Fruit fly (Drosophila melanogaster): ENCODE results near the gene Arts.

Arts gene

DNA sequence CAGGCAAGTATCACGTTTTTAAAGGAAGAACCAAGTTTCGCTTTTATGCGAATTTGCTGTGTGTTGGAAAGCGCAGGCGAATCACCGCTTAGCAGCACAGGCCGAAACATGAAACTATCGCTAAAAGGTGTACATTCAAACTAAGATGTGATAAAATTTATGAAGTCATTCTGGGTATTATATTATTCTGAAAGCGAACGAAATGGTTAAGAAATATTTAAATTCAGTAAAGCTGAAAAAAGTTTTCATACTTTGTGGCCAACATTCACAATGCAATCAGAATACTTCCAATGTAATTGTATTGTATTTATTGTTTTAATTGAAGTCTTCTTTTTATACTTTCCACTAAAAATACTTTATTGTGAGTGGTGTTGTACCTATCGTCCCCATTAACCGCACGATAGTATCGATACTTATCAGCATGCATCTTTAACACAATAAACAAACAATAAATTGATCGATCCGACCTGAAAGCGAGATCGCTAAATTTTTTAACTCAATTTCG, 21.4 kb upstream of the Arts start, which contains the start of gene Smn:
Gene Smn (minus strand): TSS at position 347 of the 505 bp plus-strand sequence.
- TF ChIP-seq Hr96 (GFP tag; optimal IDR thresholded peaks at IDR 0.05) (no peak), cnc (optimal IDR thresholded peaks at IDR 0.05) (no peak), cic (GFP tag; optimal IDR thresholded peaks at IDR 0.05) (no peak), CG5204 (GFP tag; optimal IDR thresholded peaks at IDR 0.05) (no peak), CG12768 (GFP tag; optimal IDR thresholded peaks at IDR 0.05) (peak; percentile 28), pad (GFP tag; optimal IDR thresholded peaks at IDR 0.05) (peak; percentile 69), CG14711 (tag; optimal IDR thresholded peaks at IDR 0.05) (peak; percentile 47), Clk (GFP tag; optimal IDR thresholded peaks at IDR 0.05) (peak; percentile 4), CG7045 (GFP tag; optimal IDR thresholded peaks at IDR 0.05) (no peak), toe (GFP tag; optimal IDR thresholded peaks at IDR 0.05) (no peak), bab1 (GFP tag; optimal IDR thresholded peaks at IDR 0.05) (peak; percentile 68), CG1620 (GFP tag; optimal IDR thresholded peaks at IDR 0.05) (peak; percentile 56), Crg-1 (GFP tag; optimal IDR thresholded peaks at IDR 0.05) (peak; percentile 82), tj (GFP tag; optimal IDR thresholded peaks at IDR 0.05) (peak; percentile 28), CG7101 (tag; optimal IDR thresholded peaks at IDR 0.05) (peak; percentile 64), kay (GFP tag; ENCODE audit: borderline replicate concordance) (no peak), Mnt (GFP tag; optimal IDR thresholded peaks at IDR 0.05) (peak; percentile 49), CG33017 (tag; optimal IDR thresholded peaks at IDR 0.05) (peak; percentile 54), ovo (GFP tag; optimal IDR thresholded peaks at IDR 0.05) (peak; percentile 34), CG11617 (GFP tag; optimal IDR thresholded peaks at IDR 0.05) (peak; percentile 63)

DNA sequence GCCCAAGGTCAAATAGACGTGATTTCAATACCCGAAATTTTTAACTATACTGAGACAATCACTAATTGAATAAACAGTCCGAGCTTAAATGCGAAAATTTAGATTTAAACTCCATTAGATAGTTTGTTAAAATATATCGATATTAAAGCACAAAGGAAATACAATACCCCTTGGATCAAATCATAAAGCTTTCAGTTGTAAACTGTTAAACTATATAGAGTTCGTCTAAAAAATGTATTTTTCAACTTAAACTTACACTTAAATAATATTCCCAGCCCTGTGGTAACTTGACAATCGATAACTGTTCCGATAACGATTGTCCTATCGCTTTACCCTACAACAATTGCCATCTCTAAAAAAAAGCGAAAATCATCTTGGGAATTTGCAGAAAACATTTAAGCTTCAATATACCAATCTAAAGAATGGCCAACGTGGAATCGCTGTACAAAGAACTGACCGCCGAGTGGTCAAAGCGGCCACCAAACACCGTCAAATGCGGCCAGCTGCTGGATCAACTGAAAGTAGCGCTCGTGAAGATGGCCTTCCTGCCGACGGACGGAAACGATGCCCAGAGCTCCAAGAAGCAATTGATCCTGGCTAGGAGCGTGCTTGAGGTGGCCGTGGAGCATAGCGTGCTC, 19.9 kb upstream of the Arts start, which contains the start of gene Rpn12:
Gene Rpn12 (plus strand): TSS at position 351 of the 638 bp plus-strand sequence.
- TF ChIP-seq CG5204 (GFP tag; optimal IDR thresholded peaks at IDR 0.05) (no peak), CG7045 (GFP tag; optimal IDR thresholded peaks at IDR 0.05) (peak; percentile 41), ovo (GFP tag; optimal IDR thresholded peaks at IDR 0.05) (no peak), tj (GFP tag; optimal IDR thresholded peaks at IDR 0.05) (peak; percentile 33), CG7101 (tag; optimal IDR thresholded peaks at IDR 0.05) (peak; percentile 62), cnc (optimal IDR thresholded peaks at IDR 0.05) (peak in 1 of 2 experiments; percentile 35), CG33017 (tag; optimal IDR thresholded peaks at IDR 0.05) (peak; percentile 63), CG14711 (tag; optimal IDR thresholded peaks at IDR 0.05) (peak; percentile 49), cic (GFP tag; optimal IDR thresholded peaks at IDR 0.05) (no peak), pad (GFP tag; optimal IDR thresholded peaks at IDR 0.05) (peak; percentile 20), CG12768 (GFP tag; optimal IDR thresholded peaks at IDR 0.05) (peak; percentile 2), bab1 (GFP tag; optimal IDR thresholded peaks at IDR 0.05) (peak; percentile 61), Hr96 (GFP tag; optimal IDR thresholded peaks at IDR 0.05) (no peak), Crg-1 (GFP tag; optimal IDR thresholded peaks at IDR 0.05) (peak; percentile 16), Clk (GFP tag; optimal IDR thresholded peaks at IDR 0.05) (no peak), kay (GFP tag; ENCODE audit: borderline replicate concordance) (no peak), CG1620 (GFP tag; optimal IDR thresholded peaks at IDR 0.05) (no peak), CG11617 (GFP tag; optimal IDR thresholded peaks at IDR 0.05) (peak; percentile 38)

DNA sequence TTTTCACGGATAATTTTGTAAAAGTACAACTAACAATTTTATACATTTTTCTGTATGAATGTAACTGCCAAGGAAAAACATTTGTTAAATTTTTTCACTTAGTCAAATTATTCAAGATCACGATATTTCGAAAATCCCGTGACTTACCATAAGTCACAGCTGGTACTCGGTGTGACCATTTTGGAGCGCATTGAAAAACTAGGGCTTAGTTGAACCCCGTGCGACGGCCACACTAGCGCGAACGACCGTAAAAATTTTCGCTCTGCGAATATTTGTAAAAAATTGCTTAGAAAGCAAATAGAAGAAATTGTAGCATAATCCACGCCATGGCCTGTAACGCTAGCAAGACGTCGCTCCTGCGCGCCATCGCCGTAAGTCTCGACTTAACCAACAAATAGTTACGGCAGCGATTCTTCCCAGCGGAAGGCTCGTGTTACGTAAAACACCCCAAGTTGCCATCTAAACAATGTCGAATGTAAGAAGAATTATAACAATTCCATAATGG, 18.5 kb upstream of the Arts start, which contains the start of gene UQCR-C2:
Gene UQCR-C2 (plus strand): TSS at position 51 of the 505 bp plus-strand sequence.
- TF ChIP-seq Clk (GFP tag; optimal IDR thresholded peaks at IDR 0.05), result no peak
- peak; percentile 54 for TF ChIP-seq CG7101 (tag; optimal IDR thresholded peaks at IDR 0.05)
- no peak for TF ChIP-seq pad (GFP tag; optimal IDR thresholded peaks at IDR 0.05)
- peak; percentile 29 for TF ChIP-seq Crg-1 (GFP tag; optimal IDR thresholded peaks at IDR 0.05)
- TF ChIP-seq CG1620 (GFP tag; optimal IDR thresholded peaks at IDR 0.05), result peak; percentile 68
- TF ChIP-seq cnc (optimal IDR thresholded peaks at IDR 0.05), result no peak
- TF ChIP-seq kay (GFP tag; ENCODE audit: borderline replicate concordance), result no peak
- peak; percentile 5 for TF ChIP-seq CG33017 (tag; optimal IDR thresholded peaks at IDR 0.05)
- TF ChIP-seq CG12768 (GFP tag; optimal IDR thresholded peaks at IDR 0.05), result no peak
- TF ChIP-seq CG5204 (GFP tag; optimal IDR thresholded peaks at IDR 0.05), result no peak
- TF ChIP-seq Mnt (GFP tag; optimal IDR thresholded peaks at IDR 0.05), result peak; percentile 70
- no peak for TF ChIP-seq CG7045 (GFP tag; optimal IDR thresholded peaks at IDR 0.05)
- peak; percentile 54 for TF ChIP-seq tj (GFP tag; optimal IDR thresholded peaks at IDR 0.05)
- peak; percentile 76 for TF ChIP-seq bab1 (GFP tag; optimal IDR thresholded peaks at IDR 0.05)
- no peak for TF ChIP-seq ovo (GFP tag; optimal IDR thresholded peaks at IDR 0.05)
- TF ChIP-seq CG11617 (GFP tag; optimal IDR thresholded peaks at IDR 0.05), result peak; percentile 48
- TF ChIP-seq cic (GFP tag; optimal IDR thresholded peaks at IDR 0.05), result peak; percentile 47
- peak; percentile 30 for TF ChIP-seq CG14711 (tag; optimal IDR thresholded peaks at IDR 0.05)
- TF ChIP-seq toe (GFP tag; optimal IDR thresholded peaks at IDR 0.05), result no peak
- TF ChIP-seq Hr96 (GFP tag; optimal IDR thresholded peaks at IDR 0.05), result no peak

DNA sequence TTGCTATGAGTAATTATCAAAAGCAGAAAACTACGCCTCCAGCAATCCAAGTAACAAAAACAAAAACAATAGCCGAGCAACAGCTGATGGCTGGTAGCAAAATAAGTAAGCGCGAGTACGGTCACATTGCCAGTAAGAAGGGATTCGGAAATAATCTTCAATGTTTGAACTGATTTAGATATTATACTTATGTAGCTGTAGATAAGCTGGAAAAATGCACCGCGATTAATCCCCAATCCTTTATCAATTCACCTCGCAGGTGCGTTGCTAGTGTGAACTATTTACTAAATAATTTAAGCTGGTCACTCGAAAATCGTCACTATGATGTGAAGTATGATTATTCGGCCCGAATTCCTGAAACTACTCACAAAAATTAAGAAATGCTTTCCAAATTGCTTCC, 15.7 kb upstream of the Arts start, which contains the start of the genes Syx8 and CG32163:
Gene Syx8 (minus strand): TSS at position 69 of the 400 bp plus-strand sequence.
Gene CG32163 (plus strand): TSS at position 169 of the 400 bp plus-strand sequence.
- no peak for TF ChIP-seq pad (GFP tag; optimal IDR thresholded peaks at IDR 0.05)
- peak; percentile 25 for TF ChIP-seq Mnt (GFP tag; optimal IDR thresholded peaks at IDR 0.05)
- TF ChIP-seq tj (GFP tag; optimal IDR thresholded peaks at IDR 0.05), result peak; percentile 17
- TF ChIP-seq CG7101 (tag; optimal IDR thresholded peaks at IDR 0.05), result peak; percentile 9
- TF ChIP-seq kay (GFP tag; ENCODE audit: borderline replicate concordance), result no peak
- TF ChIP-seq CG12768 (GFP tag; optimal IDR thresholded peaks at IDR 0.05), result no peak
- peak; percentile 36 for TF ChIP-seq bab1 (GFP tag; optimal IDR thresholded peaks at IDR 0.05)
- TF ChIP-seq cic (GFP tag; optimal IDR thresholded peaks at IDR 0.05), result peak; percentile 32
- TF ChIP-seq cnc (optimal IDR thresholded peaks at IDR 0.05), result no peak

DNA sequence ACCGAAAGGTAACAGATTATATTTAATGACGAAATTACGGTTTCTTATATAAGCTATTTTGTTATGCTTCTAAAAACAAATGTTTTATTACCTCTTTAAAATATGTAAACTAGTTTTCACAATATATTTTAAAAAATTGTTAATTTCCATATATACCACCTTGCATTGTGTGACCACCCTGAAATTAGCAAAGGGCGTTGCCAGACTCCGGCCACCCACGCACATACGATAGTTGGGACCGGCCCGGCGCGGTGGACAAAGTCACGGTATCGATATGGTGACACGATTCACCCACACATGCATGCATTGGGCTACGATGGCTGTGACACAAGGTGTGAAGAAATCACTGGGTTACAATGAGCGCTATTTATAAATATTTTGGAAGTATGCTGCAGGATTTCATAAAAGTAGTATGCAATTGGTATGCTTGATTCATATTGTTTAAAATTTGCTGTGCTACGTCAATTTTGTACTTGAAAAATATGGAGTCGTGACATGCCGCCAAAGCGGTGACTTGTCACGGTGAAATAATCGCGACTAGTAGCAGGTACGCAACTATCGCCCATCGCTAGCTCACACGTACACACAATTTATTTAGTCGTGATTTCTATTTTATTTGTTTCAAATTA, 14.5 kb upstream of the Arts start:
- TF ChIP-seq Clk (GFP tag; optimal IDR thresholded peaks at IDR 0.05), result peak; percentile 20
- TF ChIP-seq pad (GFP tag; optimal IDR thresholded peaks at IDR 0.05), result peak; percentile 55
- TF ChIP-seq tj (GFP tag; optimal IDR thresholded peaks at IDR 0.05), result peak; percentile 49
- peak; percentile 75 for TF ChIP-seq CG7101 (tag; optimal IDR thresholded peaks at IDR 0.05)
- peak; percentile 70 for TF ChIP-seq Crg-1 (GFP tag; optimal IDR thresholded peaks at IDR 0.05)
- peak; percentile 71 for TF ChIP-seq CG1620 (GFP tag; optimal IDR thresholded peaks at IDR 0.05)
- TF ChIP-seq CG33017 (tag; optimal IDR thresholded peaks at IDR 0.05), result peak; percentile 70
- TF ChIP-seq CG5204 (GFP tag; optimal IDR thresholded peaks at IDR 0.05), result no peak
- TF ChIP-seq CG7045 (GFP tag; optimal IDR thresholded peaks at IDR 0.05), result peak; percentile 34
- TF ChIP-seq ovo (GFP tag; optimal IDR thresholded peaks at IDR 0.05), result peak; percentile 65
- TF ChIP-seq Hr96 (GFP tag; optimal IDR thresholded peaks at IDR 0.05), result no peak
- no peak for TF ChIP-seq kay (GFP tag; ENCODE audit: borderline replicate concordance)
- peak; percentile 33 for TF ChIP-seq bab1 (GFP tag; optimal IDR thresholded peaks at IDR 0.05)
- TF ChIP-seq CG14711 (tag; optimal IDR thresholded peaks at IDR 0.05), result peak; percentile 70
- TF ChIP-seq CG12768 (GFP tag; optimal IDR thresholded peaks at IDR 0.05), result peak; percentile 35
- TF ChIP-seq cnc (optimal IDR thresholded peaks at IDR 0.05), result no peak
- TF ChIP-seq CG11617 (GFP tag; optimal IDR thresholded peaks at IDR 0.05), result peak; percentile 64
- TF ChIP-seq toe (GFP tag; optimal IDR thresholded peaks at IDR 0.05), result no peak
- peak; percentile 35 for TF ChIP-seq cic (GFP tag; optimal IDR thresholded peaks at IDR 0.05)
- TF ChIP-seq Mnt (GFP tag; optimal IDR thresholded peaks at IDR 0.05), result peak; percentile 77
